Fruit fly (Drosophila melanogaster) whole organism, embryonic: ENCODE data around the gene CG14715.

ENCODE experiments used
- Atf3 ChIP-seq: fragments of 200-800 bp; sonication (Bioruptor generic); optimal IDR thresholded peaks from 3 replicates; lab custom pipeline; 2016; ENCODE audit warnings: missing biosample characterization, missing genetic modification characterization
- CG10147 ChIP-seq: fragments of 200-800 bp; sonication (Bioruptor generic); optimal IDR thresholded peaks from 2 replicates; lab custom pipeline; 2019; ENCODE audit warnings: missing biosample characterization, mild to moderate bottlenecking, missing genetic modification characterization, moderate library complexity
- CG10462 ChIP-seq: fragments of 200-800 bp; sonication (Bioruptor generic); optimal IDR thresholded peaks from 2 replicates; lab custom pipeline; 2016; ENCODE audit warnings: missing biosample characterization, missing genetic modification characterization
- CG10959 ChIP-seq: fragments of 200-800 bp; sonication (Bioruptor generic); IDR thresholded peaks from 2 replicates; pipeline ENCODE4 v1.3.6; 2022; ENCODE audit warnings: missing biosample characterization, missing genetic modification characterization
- CG13296 ChIP-seq: fragments of 200-800 bp; sonication (Bioruptor generic); optimal IDR thresholded peaks from 3 replicates; lab custom pipeline; 2018; ENCODE audit warnings: missing biosample characterization, mild to moderate bottlenecking, missing genetic modification characterization
- CG13424 ChIP-seq: fragments of 200-800 bp; sonication (Bioruptor generic); optimal IDR thresholded peaks from 2 replicates; lab custom pipeline; 2019; ENCODE audit warnings: missing biosample characterization, mild to moderate bottlenecking, missing genetic modification characterization, moderate library complexity
- CG14014 ChIP-seq: fragments of 200-800 bp; sonication (Bioruptor generic); IDR thresholded peaks from 2 replicates; pipeline ENCODE4 v1.3.6; 2022; ENCODE audit warnings: missing biosample characterization, missing genetic modification characterization
- CG14667 ChIP-seq: fragments of 200-800 bp; sonication (Bioruptor generic); IDR thresholded peaks from 2 replicates; pipeline ENCODE4 v1.3.6; 2022; ENCODE audit warnings: missing biosample characterization, missing genetic modification characterization
- CG16815 ChIP-seq: fragments of 200-800 bp; sonication (Bioruptor generic); optimal IDR thresholded peaks from 3 replicates; lab custom pipeline; 2017; ENCODE audit warnings: missing biosample characterization, mild to moderate bottlenecking, missing genetic modification characterization
- CG17361 ChIP-seq: fragments of 200-800 bp; sonication (Bioruptor generic); IDR thresholded peaks from 3 replicates; pipeline ENCODE4 v1.3.6; 2022; ENCODE audit warnings: missing biosample characterization, missing genetic modification characterization
- CG17385 ChIP-seq: fragments of 200-800 bp; sonication (Bioruptor generic); optimal IDR thresholded peaks from 3 replicates; lab custom pipeline; 2018; ENCODE audit warnings: missing biosample characterization, mild to moderate bottlenecking, missing genetic modification characterization
- CG17829 ChIP-seq: fragments of 200-800 bp; optimal IDR thresholded peaks from 2 replicates; lab custom pipeline; 2019; ENCODE audit warnings: missing biosample characterization, mild to moderate bottlenecking, missing genetic modification characterization, moderate library complexity
- CG3281 ChIP-seq: fragments of 200-800 bp; sonication (Bioruptor generic); optimal IDR thresholded peaks from 3 replicates; lab custom pipeline; 2017; ENCODE audit warnings: missing biosample characterization, mild to moderate bottlenecking, missing genetic modification characterization
- CG3995 ChIP-seq: fragments of 200-800 bp; sonication (Bioruptor generic); optimal IDR thresholded peaks from 3 replicates; lab custom pipeline; 2016; ENCODE audit warnings: missing biosample characterization, missing genetic modification characterization
- CG5180 ChIP-seq: fragments of 200-800 bp; sonication (Bioruptor generic); optimal IDR thresholded peaks from 3 replicates; lab custom pipeline; 2017; ENCODE audit warnings: missing biosample characterization, missing genetic modification characterization, mild to moderate bottlenecking, moderate library complexity, missing genetic modification reagents
- CG7372 ChIP-seq: fragments of 200-800 bp; sonication (Bioruptor generic); IDR thresholded peaks from 2 replicates; pipeline ENCODE4 v1.3.6; 2022; ENCODE audit warnings: missing biosample characterization, missing genetic modification characterization
- CHES-1-like ChIP-seq: fragments of 200-800 bp; sonication (Bioruptor generic); optimal IDR thresholded peaks from 2 replicates; lab custom pipeline; 2016; ENCODE audit warnings: missing biosample characterization, missing genetic modification characterization
- CTCF ChIP-seq: fragments of 200-800 bp; sonication (Bioruptor generic); optimal IDR thresholded peaks from 2 replicates; lab custom pipeline; 2017; ENCODE audit warnings: missing biosample characterization, mild to moderate bottlenecking, missing genetic modification characterization, moderate library complexity
- CrebB ChIP-seq: fragments of 200-800 bp; sonication (Bioruptor generic); optimal IDR thresholded peaks from 3 replicates; lab custom pipeline; 2018; ENCODE audit warnings: missing biosample characterization, mild to moderate bottlenecking, missing genetic modification characterization
- Deaf1 ChIP-seq: fragments of 200-800 bp; optimal IDR thresholded peaks from 3 replicates; lab custom pipeline; 2019; ENCODE audit warnings: missing biosample characterization, mild to moderate bottlenecking, missing genetic modification characterization, moderate library complexity
- Elba2 ChIP-seq: fragments of 200-800 bp; sonication (Bioruptor generic); optimal IDR thresholded peaks from 3 replicates; lab custom pipeline; 2016; ENCODE audit warnings: missing biosample characterization, missing genetic modification characterization
- Fer2 ChIP-seq: fragments of 200-800 bp; sonication (Bioruptor generic); optimal IDR thresholded peaks from 2 replicates; lab custom pipeline; 2018; ENCODE audit warnings: missing biosample characterization, mild to moderate bottlenecking, missing genetic modification characterization, moderate library complexity
- Fer3 ChIP-seq: fragments of 200-800 bp; sonication (Bioruptor generic); optimal IDR thresholded peaks from 2 replicates; lab custom pipeline; 2018; ENCODE audit warnings: missing biosample characterization, mild to moderate bottlenecking, missing genetic modification characterization, moderate library complexity
- H2.0 ChIP-seq: fragments of 200-800 bp; sonication (Bioruptor generic); IDR thresholded peaks from 2 replicates; pipeline ENCODE4 v1.3.6; 2022; ENCODE audit warnings: missing biosample characterization, missing genetic modification characterization
- HLH3B ChIP-seq: fragments of 200-800 bp; sonication (Bioruptor generic); IDR thresholded peaks from 2 replicates; pipeline ENCODE4 v1.3.6; 2022; ENCODE audit warnings: missing biosample characterization, missing genetic modification characterization
- HLHmδ ChIP-seq: fragments of 200-800 bp; sonication (Bioruptor generic); optimal IDR thresholded peaks from 2 replicates; lab custom pipeline; 2018; ENCODE audit warnings: missing biosample characterization, mild to moderate bottlenecking, missing genetic modification characterization, moderate library complexity
- Lim3 ChIP-seq: fragments of 200-800 bp; sonication (Bioruptor generic); IDR thresholded peaks from 2 replicates; pipeline ENCODE4 v1.3.6; 2022; ENCODE audit warnings: missing biosample characterization, missing genetic modification characterization
- MESR4 ChIP-seq: fragments of 200-800 bp; sonication (Bioruptor generic); optimal IDR thresholded peaks from 2 replicates; lab custom pipeline; 2018; ENCODE audit warnings: missing biosample characterization, mild to moderate bottlenecking, missing genetic modification characterization, moderate library complexity
- NC2α ChIP-seq: fragments of 200-800 bp; sonication (Bioruptor generic); optimal IDR thresholded peaks from 2 replicates; lab custom pipeline; 2016; ENCODE audit warnings: missing biosample characterization, missing genetic modification characterization
- Opbp ChIP-seq: fragments of 200-800 bp; sonication (Bioruptor generic); IDR thresholded peaks from 3 replicates; pipeline ENCODE4 v1.3.6; 2022; ENCODE audit warnings: missing biosample characterization, missing genetic modification characterization; ENCODE audit not compliant: partially characterized antibody
- Pdp1 ChIP-seq, 2 experiments: fragments of 200-800 bp; sonication (Bioruptor generic); optimal IDR thresholded peaks; 3 replicates each; lab custom pipeline; 2016; ENCODE audit warnings: missing biosample characterization in 2 of 2, missing genetic modification characterization in 2 of 2, mild to moderate bottlenecking in 1 of 2, moderate library complexity in 1 of 2
- ac ChIP-seq: fragments of 200-800 bp; sonication (Bioruptor generic); optimal IDR thresholded peaks from 3 replicates; lab custom pipeline; 2017; ENCODE audit warnings: missing biosample characterization, mild to moderate bottlenecking, missing genetic modification characterization
- ara ChIP-seq: fragments of 200-800 bp; sonication (Bioruptor generic); IDR thresholded peaks from 2 replicates; pipeline ENCODE4 v1.3.6; 2022; ENCODE audit warnings: missing biosample characterization, missing genetic modification characterization
- ase ChIP-seq: fragments of 200-800 bp; sonication (Bioruptor generic); IDR thresholded peaks from 3 replicates; pipeline ENCODE4 v1.3.6; 2022; ENCODE audit warnings: missing biosample characterization, missing genetic modification characterization
- btn ChIP-seq: fragments of 200-800 bp; sonication (Bioruptor generic); optimal IDR thresholded peaks from 2 replicates; lab custom pipeline; 2016; ENCODE audit warnings: missing biosample characterization, missing genetic modification characterization
- cg ChIP-seq: fragments of 200-800 bp; sonication (Bioruptor generic); optimal IDR thresholded peaks from 3 replicates; lab custom pipeline; 2019; ENCODE audit warnings: missing biosample characterization, mild to moderate bottlenecking, missing genetic modification characterization, moderate library complexity
- chinmo ChIP-seq: fragments of 200-800 bp; sonication (Bioruptor generic); IDR thresholded peaks from 4 replicates; pipeline ENCODE4 v1.3.6; 2022; ENCODE audit warnings: missing biosample characterization, missing genetic modification characterization; ENCODE audit not compliant: partially characterized antibody
- chn ChIP-seq: fragments of 200-800 bp; sonication (Bioruptor generic); optimal IDR thresholded peaks from 2 replicates; lab custom pipeline; 2016; ENCODE audit warnings: missing biosample characterization, missing genetic modification characterization
- crp ChIP-seq, 2 experiments: fragments of 200-800 bp; sonication (Bioruptor generic); optimal IDR thresholded peaks; 2 replicates in 1 of 2; 3 replicates in 1 of 2; lab custom pipeline; 2017; ENCODE audit warnings: missing biosample characterization in 2 of 2, missing genetic modification characterization in 2 of 2, mild to moderate bottlenecking in 1 of 2, moderate library complexity in 1 of 2
- en ChIP-seq: fragments of 200-800 bp; sonication (Bioruptor generic); optimal IDR thresholded peaks from 2 replicates; lab custom pipeline; 2016; ENCODE audit warnings: missing biosample characterization, missing genetic modification characterization
- fd64A ChIP-seq: fragments of 200-800 bp; sonication (Bioruptor generic); optimal IDR thresholded peaks from 3 replicates; lab custom pipeline; 2018; ENCODE audit warnings: missing biosample characterization, mild to moderate bottlenecking, missing genetic modification characterization
- ftz-f1 ChIP-seq: fragments of 200-800 bp; sonication (Bioruptor generic); optimal IDR thresholded peaks from 2 replicates; lab custom pipeline; 2016; ENCODE audit warnings: missing biosample characterization, missing genetic modification characterization
- her ChIP-seq: fragments of 200-800 bp; sonication (Bioruptor generic); optimal IDR thresholded peaks from 2 replicates; lab custom pipeline; 2016; ENCODE audit warnings: missing biosample characterization, missing genetic modification characterization
- mld ChIP-seq: fragments of 200-800 bp; sonication (Bioruptor generic); IDR thresholded peaks from 3 replicates; pipeline ENCODE4 v1.3.6; 2022; ENCODE audit warnings: missing biosample characterization, missing genetic modification characterization; ENCODE audit not compliant: partially characterized antibody
- oc ChIP-seq: fragments of 200-800 bp; sonication (Bioruptor generic); optimal IDR thresholded peaks from 2 replicates; lab custom pipeline; 2018; ENCODE audit warnings: missing biosample characterization, mild to moderate bottlenecking, missing genetic modification characterization, moderate library complexity
- p53 ChIP-seq: fragments of 200-800 bp; sonication (Bioruptor generic); optimal IDR thresholded peaks from 2 replicates; lab custom pipeline; 2016; ENCODE audit warnings: missing biosample characterization, missing genetic modification characterization
- phol ChIP-seq: fragments of 200-800 bp; sonication (Bioruptor generic); optimal IDR thresholded peaks from 3 replicates; lab custom pipeline; 2018; ENCODE audit warnings: missing biosample characterization, mild to moderate bottlenecking, missing genetic modification characterization, moderate library complexity
- scrt ChIP-seq: fragments of 200-800 bp; sonication (Bioruptor generic); optimal IDR thresholded peaks from 2 replicates; lab custom pipeline; 2018; ENCODE audit warnings: missing biosample characterization, mild to moderate bottlenecking, missing genetic modification characterization, moderate library complexity
- stc ChIP-seq: fragments of 200-800 bp; sonication (Bioruptor generic); IDR thresholded peaks from 2 replicates; pipeline ENCODE4 v1.3.6; 2022; ENCODE audit warnings: missing biosample characterization, missing genetic modification characterization
- ttk ChIP-seq: fragments of 200-800 bp; sonication (Bioruptor generic); IDR thresholded peaks from 2 replicates; pipeline ENCODE4 v2.1.2; 2022; ENCODE audit warnings: missing biosample characterization, missing genetic modification characterization
- wdn ChIP-seq: fragments of 200-800 bp; sonication (Bioruptor generic); IDR thresholded peaks from 2 replicates; pipeline ENCODE4 v1.3.6; 2022; ENCODE audit warnings: missing biosample characterization, missing genetic modification characterization
- zen ChIP-seq: fragments of 200-800 bp; sonication (Bioruptor generic); optimal IDR thresholded peaks from 3 replicates; lab custom pipeline; 2018; ENCODE audit warnings: missing biosample characterization, mild to moderate bottlenecking, missing genetic modification characterization, moderate library complexity

The CG14715 gene

dm6 chr3R:11689900-11690299 lies 15.9 kb downstream of the CG14715 start, which contains the start of gene CG6908 (continued):
- TF ChIP-seq crp (GFP tag; optimal IDR thresholded peaks at IDR 0.05; lab: Kevin White, UChicago) (no peak), CG10959 (GFP tag; lab: Robert Waterston, UW) (no peak), ac (GFP tag; lab: Kevin White, UChicago) (no peak), CrebB (tag; lab: Kevin White, UChicago) (no peak), CG17829 (tag; lab: Kevin White, UChicago) (no peak), CG14014 (no peak), Opbp (GFP tag; lab: Robert Waterston, UW) (no peak), ftz-f1 (peak; percentile 1), stc (GFP tag; lab: Robert Waterston, UW) (no peak), mld (GFP tag; lab: Robert Waterston, UW) (no peak), fd64A (GFP tag; lab: Kevin White, UChicago) (no peak), HLHmδ (GFP tag; lab: Kevin White, UChicago) (no peak), CG5180 (GFP tag; lab: Kevin White, UChicago) (no peak), CG17385 (GFP tag; lab: Kevin White, UChicago) (no peak), CG7372 (no peak), HLH3B (no peak), CG10462 (no peak), phol (no peak), en (GFP tag; lab: Kevin White, UChicago) (no peak), wdn (no peak), p53 (no peak), Atf3 (no peak), chinmo (GFP tag; lab: Robert Waterston, UW) (peak; percentile 91; the same call in 3 of the 4 replicates), Elba2 (GFP tag; lab: Kevin White, UChicago) (no peak), CG14667 (GFP tag; lab: Robert Waterston, UW) (no peak), ara (no peak), CG13296 (GFP tag; lab: Kevin White, UChicago) (no peak), CG10147 (GFP tag; lab: Kevin White, UChicago) (no peak), scrt (no peak), Deaf1 (tag; lab: Kevin White, UChicago) (peak; percentile 68), chn (GFP tag; lab: Kevin White, UChicago) (no peak), her (peak; percentile 50), ase (no peak), ttk (no peak), Fer3 (peak; percentile 27), CG17361 (GFP tag; lab: Robert Waterston, UW) (no peak), CG13424 (no peak), btn (GFP tag; lab: Kevin White, UChicago) (no peak), Fer2 (tag; lab: Kevin White, UChicago) (no peak), CHES-1-like (GFP tag; lab: Kevin White, UChicago) (peak; percentile 2), H2.0 (GFP tag; lab: Robert Waterston, UW) (no peak), Lim3 (GFP tag; lab: Robert Waterston, UW) (no peak), CG16815 (no peak), zen (tag; lab: Kevin White, UChicago) (no peak), CG3995 (GFP tag; lab: Kevin White, UChicago) (no peak), MESR4 (GFP tag; lab: Kevin White, UChicago) (no peak), NC2α (no peak), oc (tag; lab: Kevin White, UChicago) (no peak), CTCF (no peak), Pdp1 (GFP tag; optimal IDR thresholded peaks at IDR 0.05; lab: Kevin White, UChicago) (peak in 1 of 2 experiments; percentile 46), CG3281 (GFP tag; lab: Kevin White, UChicago) (no peak), cg (GFP tag; lab: Kevin White, UChicago) (no peak)
